Worm (Caenorhabditis elegans) whole organism, L3 larva: Measurements from ENCODE around the gene act-4.

Experiments used
- ama-1 ChIP-seq: fragments of 150-350 bp; optimal IDR thresholded peaks from 2 replicates; lab custom pipeline; 2018
- fkh-10 ChIP-seq: sonication (generic microtip); optimal IDR thresholded peaks from 2 replicates; lab custom pipeline; 2017; ENCODE audit warnings: missing biosample characterization, missing genetic modification reagents, missing genetic modification characterization
- fkh-2 ChIP-seq: fragments of 150-350 bp; optimal IDR thresholded peaks from 2 replicates; lab custom pipeline; 2014; ENCODE audit warnings: missing biosample characterization, missing genetic modification reagents, missing genetic modification characterization
- nhr-11 ChIP-seq: fragments of 150-350 bp; optimal IDR thresholded peaks from 2 replicates; lab custom pipeline; 2014; ENCODE audit warnings: missing biosample characterization, missing genetic modification characterization
- nhr-12 ChIP-seq: fragments of 150-350 bp; optimal IDR thresholded peaks from 2 replicates; lab custom pipeline; 2014; ENCODE audit warnings: missing biosample characterization, missing genetic modification characterization
- nhr-25 ChIP-seq: sonication (generic microtip); optimal IDR thresholded peaks from 2 replicates; lab custom pipeline; 2017; ENCODE audit warnings: missing biosample characterization, missing genetic modification characterization
- nhr-76 ChIP-seq: fragments of 150-350 bp; sonication (generic microtip); optimal IDR thresholded peaks from 5 replicates; lab custom pipeline; 2014; ENCODE audit warnings: missing biosample characterization, missing genetic modification characterization
- tbx-2 ChIP-seq: sonication (generic microtip); optimal IDR thresholded peaks from 2 replicates; lab custom pipeline; 2016; ENCODE audit warnings: mild to moderate bottlenecking, missing genetic modification characterization, missing compliant biosample characterization

ce11 chrX:5004940-5005339, 44.5 kb downstream of the act-4 start, which contains the start of gene hsd-2:
- TF ChIP-seq tbx-2 (no peak), fkh-2 (no peak), nhr-11 (tag; lab: Kevin White, UChicago) (no peak), nhr-76 (no peak), nhr-25 (tag; lab: Kevin White, UChicago) (no peak), fkh-10 (GFP tag; lab: Kevin White, UChicago) (no peak), nhr-12 (tag; lab: Kevin White, UChicago) (no peak), ama-1 (lab: Kevin White, UChicago) (no peak)
